Worm (Caenorhabditis elegans) whole organism, L2 larva: ENCODE data around the gene F59B1.8.
A peak's percentile ranks its signal among the peaks of the same experiment; 100 is the strongest.
"Not testable (repeated sequence)": the region's sequence is repeated elsewhere in the genome, so short reads cannot be mapped to it uniquely, and the experiment has no call there.

ENCODE experiments used
- F13H6.1 ChIP-seq: sonication (generic microtip); optimal IDR thresholded peaks from 2 replicates; lab custom pipeline; 2016; ENCODE audit warnings: missing genetic modification characterization, missing compliant biosample characterization
- R02D3.7 ChIP-seq: fragments of 150-350 bp; optimal IDR thresholded peaks from 2 replicates; lab custom pipeline; 2014; ENCODE audit warnings: missing biosample characterization, missing genetic modification characterization
- Y55F3AM.14 ChIP-seq: fragments of 200-800 bp; sonication (Bioruptor generic); optimal IDR thresholded peaks from 2 replicates; lab custom pipeline; 2018; ENCODE audit warnings: mild to moderate bottlenecking, missing genetic modification characterization, missing compliant biosample characterization
- ZK546.5 ChIP-seq: sonication (generic microtip); optimal IDR thresholded peaks from 2 replicates; lab custom pipeline; 2017; ENCODE audit warnings: missing biosample characterization, missing genetic modification characterization
- aly-2 ChIP-seq: fragments of 150-350 bp; optimal IDR thresholded peaks from 2 replicates; lab custom pipeline; 2014; ENCODE audit warnings: missing biosample characterization, missing genetic modification characterization
- ama-1 ChIP-seq: fragments of 150-350 bp; optimal IDR thresholded peaks from 2 replicates; lab custom pipeline; 2018; ENCODE audit warnings: inconsistent platforms
- crh-2 ChIP-seq: sonication (generic microtip); optimal IDR thresholded peaks from 2 replicates; lab custom pipeline; 2017; ENCODE audit warnings: missing biosample characterization, missing genetic modification characterization
- dmd-4 ChIP-seq: sonication (generic microtip); optimal IDR thresholded peaks from 2 replicates; lab custom pipeline; 2017; ENCODE audit warnings: missing biosample characterization, missing genetic modification characterization
- egl-27 ChIP-seq: sonication (generic microtip); optimal IDR thresholded peaks from 3 replicates; lab custom pipeline; 2017; ENCODE audit warnings: missing biosample characterization, missing genetic modification reagents, missing genetic modification characterization
- elt-1 ChIP-seq: fragments of 150-350 bp; optimal IDR thresholded peaks from 2 replicates; lab custom pipeline; 2014; ENCODE audit warnings: missing biosample characterization, missing genetic modification characterization
- elt-3 ChIP-seq: sonication (generic microtip); optimal IDR thresholded peaks from 2 replicates; lab custom pipeline; 2017; ENCODE audit warnings: missing biosample characterization, missing genetic modification characterization
- fos-1 ChIP-seq: fragments of 150-350 bp; optimal IDR thresholded peaks from 2 replicates; lab custom pipeline; 2014; ENCODE audit warnings: missing biosample characterization, missing genetic modification characterization
- gmeb-1 ChIP-seq: fragments of 150-350 bp; optimal IDR thresholded peaks from 2 replicates; lab custom pipeline; 2014; ENCODE audit warnings: missing biosample characterization, missing genetic modification characterization
- lin-13 ChIP-seq: fragments of 150-350 bp; optimal IDR thresholded peaks from 2 replicates; lab custom pipeline; 2014; ENCODE audit warnings: missing biosample characterization, missing genetic modification reagents, missing genetic modification characterization
- mab-5 ChIP-seq: fragments of 150-350 bp; optimal IDR thresholded peaks from 2 replicates; lab custom pipeline; 2014; ENCODE audit warnings: missing biosample characterization, missing genetic modification characterization
- mbf-1 ChIP-seq: sonication (generic microtip); optimal IDR thresholded peaks from 2 replicates; lab custom pipeline; 2017; ENCODE audit warnings: missing biosample characterization, missing genetic modification characterization
- mdl-1 ChIP-seq, 2 experiments: fragments of 150-350 bp in 1 of 2; sonication (generic microtip) in 1 of 2; optimal IDR thresholded peaks; 2 replicates each; lab custom pipeline; 2017; ENCODE audit warnings: missing biosample characterization in 2 of 2, missing genetic modification characterization in 2 of 2
- nhr-11 ChIP-seq: fragments of 150-350 bp; optimal IDR thresholded peaks from 2 replicates; lab custom pipeline; 2014; ENCODE audit warnings: missing biosample characterization, missing genetic modification characterization
- nhr-129 ChIP-seq: fragments of 150-350 bp; optimal IDR thresholded peaks from 2 replicates; lab custom pipeline; 2014; ENCODE audit warnings: missing biosample characterization, missing genetic modification characterization
- nhr-21 ChIP-seq: fragments of 150-350 bp; optimal IDR thresholded peaks from 2 replicates; lab custom pipeline; 2014; ENCODE audit warnings: missing biosample characterization, missing genetic modification characterization
- nhr-23 ChIP-seq: fragments of 150-350 bp; optimal IDR thresholded peaks from 2 replicates; lab custom pipeline; 2014; ENCODE audit warnings: missing biosample characterization, missing genetic modification reagents, missing genetic modification characterization
- nhr-237 ChIP-seq: fragments of 150-350 bp; optimal IDR thresholded peaks from 2 replicates; lab custom pipeline; 2014; ENCODE audit warnings: missing biosample characterization, missing genetic modification characterization
- nhr-25 ChIP-seq: fragments of 150-350 bp; sonication (generic microtip); optimal IDR thresholded peaks from 3 replicates; lab custom pipeline; 2014; ENCODE audit warnings: missing biosample characterization, missing genetic modification characterization
- nhr-6 ChIP-seq: fragments of 150-350 bp; optimal IDR thresholded peaks from 2 replicates; lab custom pipeline; 2014; ENCODE audit warnings: missing biosample characterization, missing genetic modification characterization
- sem-4 ChIP-seq: fragments of 150-350 bp; optimal IDR thresholded peaks from 2 replicates; lab custom pipeline; 2014; ENCODE audit warnings: missing biosample characterization, missing genetic modification reagents, missing genetic modification characterization
- skn-1 ChIP-seq: sonication (generic microtip); optimal IDR thresholded peaks from 2 replicates; lab custom pipeline; 2017; ENCODE audit warnings: missing biosample characterization, missing genetic modification characterization
- sma-9 ChIP-seq, 2 experiments: fragments of 150-350 bp in 1 of 2; sonication (generic microtip) in 1 of 2; optimal IDR thresholded peaks; 2 replicates each; lab custom pipeline; 2014 to 2016; ENCODE audit warnings: missing genetic modification characterization in 2 of 2, mild to moderate bottlenecking in 1 of 2, missing biosample characterization in 1 of 2, missing compliant biosample characterization in 1 of 2, missing genetic modification reagents in 1 of 2, moderate library complexity in 1 of 2
- snpc-4 ChIP-seq: fragments of 150-350 bp; optimal IDR thresholded peaks from 2 replicates; lab custom pipeline; 2014; ENCODE audit warnings: missing biosample characterization, missing genetic modification characterization
- unc-62 ChIP-seq: fragments of 150-350 bp; optimal IDR thresholded peaks from 2 replicates; lab custom pipeline; 2014; ENCODE audit warnings: missing biosample characterization, missing genetic modification reagents, missing genetic modification characterization
- ztf-1 ChIP-seq: fragments of 200-800 bp; sonication (Bioruptor generic); conservative IDR thresholded peaks from 2 replicates; pipeline ENCODE4 v1.3.6; 2022; ENCODE audit warnings: missing genetic modification characterization, missing compliant biosample characterization
- ztf-4 ChIP-seq: fragments of 150-350 bp; optimal IDR thresholded peaks from 2 replicates; lab custom pipeline; 2014; ENCODE audit warnings: missing biosample characterization, missing genetic modification characterization

Gene F59B1.8

ce11 chrV:3632249-3633030 lies 11.6 kb downstream of the F59B1.8 start:
- TF ChIP-seq fos-1 (tag; lab: Kevin White, UChicago) (peak; percentile 46), ama-1 (lab: Kevin White, UChicago) (no peak), sem-4 (no peak), egl-27 (tag; lab: Kevin White, UChicago) (no peak), lin-13 (no peak), nhr-6 (tag; lab: Kevin White, UChicago) (no peak), nhr-11 (no peak), mab-5 (tag; lab: Kevin White, UChicago) (no peak), skn-1 (tag; lab: Kevin White, UChicago) (no peak), nhr-129 (tag; lab: Kevin White, UChicago) (peak; percentile 38), snpc-4 (tag; lab: Kevin White, UChicago) (no peak), F13H6.1 (tag; lab: Kevin White, UChicago) (peak; percentile 15), aly-2 (tag; lab: Kevin White, UChicago) (no peak), ztf-4 (tag; lab: Kevin White, UChicago) (no peak), ztf-1 (GFP tag; lab: Robert Waterston, UW) (no peak), elt-1 (tag; lab: Kevin White, UChicago) (no peak), crh-2 (peak; percentile 48), sma-9 (GFP tag; optimal IDR thresholded peaks at IDR 0.05; lab: Kevin White, UChicago) (peak; percentile 68), sma-9 (tag; optimal IDR thresholded peaks at IDR 0.05; lab: Kevin White, UChicago) (no peak), gmeb-1 (tag; lab: Kevin White, UChicago) (peak; percentile 21)

ce11 chrV:3631591-3631990 lies 12.5 kb downstream of the F59B1.8 start, which contains the start of gene F59B1.6:
F59B1.6 (minus strand) TSS chrV:3631691.
- TF ChIP-seq nhr-23 (tag; lab: Kevin White, UChicago) (no peak), aly-2 (tag; lab: Kevin White, UChicago) (no peak)

ce11 chrV:3626944-3627343 lies 17.1 kb downstream of the F59B1.8 start, which contains the start of gene F59B1.4:
F59B1.4 (minus strand) TSS chrV:3627044.
- no peak for TF ChIP-seq nhr-11
- TF ChIP-seq dmd-4 = no peak
- TF ChIP-seq F13H6.1 (tag; lab: Kevin White, UChicago) = no peak
- no peak for TF ChIP-seq mbf-1 (tag; lab: Kevin White, UChicago)
- no peak for TF ChIP-seq R02D3.7 (tag; lab: Kevin White, UChicago)

- TF ChIP-seq ztf-4 (tag; lab: Kevin White, UChicago); Y55F3AM.14 (GFP tag; lab: Kevin White, UChicago); dmd-4: not testable (repeated sequence)
Measured at ce11 chrV:3620608-3621007, 23.4 kb downstream of the F59B1.8 start, which contains the start of gene srx-93. srx-93 (minus strand) TSS chrV:3620708.

- TF ChIP-seq ztf-1 (GFP tag; lab: Robert Waterston, UW) (no peak), elt-3 (tag; lab: Kevin White, UChicago) (no peak), nhr-6 (tag; lab: Kevin White, UChicago) (no peak), Y55F3AM.14 (GFP tag; lab: Kevin White, UChicago) (no peak), nhr-237 (tag; lab: Kevin White, UChicago) (no peak), mdl-1 (tag; optimal IDR thresholded peaks at IDR 0.05; lab: Kevin White, UChicago) (no peak), sma-9 (GFP tag; optimal IDR thresholded peaks at IDR 0.05; lab: Kevin White, UChicago) (peak; percentile 59), sma-9 (tag; optimal IDR thresholded peaks at IDR 0.05; lab: Kevin White, UChicago) (no peak), unc-62 (GFP tag; lab: Kevin White, UChicago) (no peak), nhr-25 (no peak), snpc-4 (tag; lab: Kevin White, UChicago) (no peak), egl-27 (tag; lab: Kevin White, UChicago) (no peak), nhr-21 (peak; percentile 35), ZK546.5 (tag; lab: Kevin White, UChicago) (no peak), crh-2 (no peak), nhr-11 (no peak)
Measured at ce11 chrV:3616844-3617243, 27.2 kb downstream of the F59B1.8 start.
